Worm (Caenorhabditis elegans): ENCODE measurements around the gene B0303.11.

Gene B0303.11

DNA sequence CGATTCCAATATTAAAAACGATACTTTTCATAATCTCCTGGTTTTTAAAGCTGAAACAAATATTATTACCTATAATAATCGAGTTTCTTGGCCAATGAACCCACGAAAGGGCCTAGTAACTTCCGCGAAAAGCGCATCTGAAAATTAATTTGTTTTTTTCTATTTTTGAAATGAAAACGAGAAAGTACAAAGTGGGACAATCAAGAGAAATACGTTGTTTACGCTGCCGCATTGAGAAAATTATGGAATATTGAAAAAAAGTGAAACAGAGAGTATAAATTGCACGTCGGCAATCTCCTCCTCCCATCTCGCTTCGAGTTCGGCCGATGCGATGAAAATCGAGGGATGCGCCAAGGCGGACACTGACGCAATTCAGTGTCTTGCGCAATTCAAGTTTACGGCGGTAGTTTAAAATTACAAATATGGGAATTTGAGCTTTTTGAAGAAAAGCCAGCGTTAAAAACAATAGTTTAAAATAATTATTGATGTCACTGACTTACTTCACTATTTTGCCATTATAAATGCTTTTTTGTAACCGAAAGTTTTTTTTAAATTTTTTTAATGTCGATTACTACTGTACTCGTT lies 31.2 kb upstream of the B0303.11 start, which contains the start of gene pdhk-2:
pdhk-2 (minus strand) TSS at position 137 of the 585 bp plus-strand sequence.
- TF ChIP-seq klf-2 (GFP tag; conservative IDR thresholded peaks at IDR 0.05), result 0 out of 2 replicates have a peak, but pooled peaks have one; percentile 63
- peak; percentile 90 for TF ChIP-seq ztf-23 (GFP tag; IDR thresholded peaks at IDR 0.05)
- TF ChIP-seq ztf-29 (GFP tag; IDR thresholded peaks at IDR 0.05), result no peak
- 0 out of 2 replicates have a peak, but pooled peaks have one; percentile 5 for TF ChIP-seq ref-1 (GFP tag; conservative IDR thresholded peaks at IDR 0.05)
- TF ChIP-seq T22C8.4 (GFP tag; IDR thresholded peaks at IDR 0.05), result no peak
- peak; percentile 72 for TF ChIP-seq cog-1 (tag; optimal IDR thresholded peaks at IDR 0.05)
- TF ChIP-seq flt-1 (GFP tag; IDR thresholded peaks at IDR 0.05), result peak; percentile 81
- TF ChIP-seq med-1 (GFP tag; optimal IDR thresholded peaks at IDR 0.05; ENCODE audit: insufficient read depth), result no peak
- peak; percentile 69; the same call in 1 of the 2 replicates for TF ChIP-seq tab-1 (GFP tag; IDR thresholded peaks at IDR 0.05)

DNA sequence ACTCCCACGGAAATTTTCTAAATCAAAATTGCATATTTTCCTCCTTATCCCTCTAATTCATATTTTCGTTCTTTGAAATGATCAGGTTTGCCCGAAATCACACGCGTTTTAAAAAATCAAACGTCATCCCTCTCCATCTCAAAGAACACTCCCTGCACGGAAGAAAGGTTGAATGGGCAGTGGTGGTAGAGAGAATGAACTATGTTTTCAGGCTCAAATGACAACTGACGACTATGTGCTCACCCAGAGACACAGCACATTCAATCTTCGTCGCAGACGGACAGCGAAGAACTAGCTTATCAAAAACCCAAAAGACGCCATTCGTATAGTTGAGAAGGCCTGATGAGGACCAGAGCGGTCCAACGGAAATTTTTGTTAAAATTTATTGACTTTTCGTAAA lies 29.6 kb upstream of the B0303.11 start:
- no peak for TF ChIP-seq ztf-23 (GFP tag; IDR thresholded peaks at IDR 0.05)
- no peak for TF ChIP-seq ztf-29 (GFP tag; IDR thresholded peaks at IDR 0.05)
- TF ChIP-seq cog-1 (tag; optimal IDR thresholded peaks at IDR 0.05), result no peak
- no peak for TF ChIP-seq ref-1 (GFP tag; conservative IDR thresholded peaks at IDR 0.05)
- TF ChIP-seq klf-2 (GFP tag; conservative IDR thresholded peaks at IDR 0.05), result no peak
- TF ChIP-seq tab-1 (GFP tag; IDR thresholded peaks at IDR 0.05), result no peak
- no peak for TF ChIP-seq T22C8.4 (GFP tag; IDR thresholded peaks at IDR 0.05)
- no peak for TF ChIP-seq med-1 (GFP tag; optimal IDR thresholded peaks at IDR 0.05; ENCODE audit: insufficient read depth)
- TF ChIP-seq flt-1 (GFP tag; IDR thresholded peaks at IDR 0.05), result no peak

DNA sequence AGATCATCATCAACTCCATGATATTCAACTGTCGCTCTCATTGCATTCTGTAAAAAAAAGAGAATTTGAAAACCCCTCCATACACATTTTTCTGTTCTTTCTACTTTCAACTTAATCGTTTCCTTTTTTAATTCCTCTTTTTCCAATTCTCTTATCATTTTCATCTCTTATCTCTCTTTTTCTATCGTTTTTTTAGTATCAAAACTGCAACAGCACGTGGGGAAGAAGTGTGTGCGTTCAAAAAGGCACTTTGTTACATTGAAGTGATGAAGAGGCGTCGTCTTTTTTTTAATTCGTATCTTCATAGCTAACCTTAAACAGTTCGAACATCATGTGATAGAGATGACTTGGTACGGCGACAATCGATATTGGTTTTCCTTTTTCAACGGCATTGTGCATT lies 28.9 kb upstream of the B0303.11 start:
- TF ChIP-seq ztf-23 (GFP tag; IDR thresholded peaks at IDR 0.05) (no peak), ztf-29 (GFP tag; IDR thresholded peaks at IDR 0.05) (no peak), tab-1 (GFP tag; IDR thresholded peaks at IDR 0.05) (no peak), ref-1 (GFP tag; conservative IDR thresholded peaks at IDR 0.05) (no peak), klf-2 (GFP tag; conservative IDR thresholded peaks at IDR 0.05) (no peak), flt-1 (GFP tag; IDR thresholded peaks at IDR 0.05) (no peak)

- TF ChIP-seq ztf-23 (GFP tag; IDR thresholded peaks at IDR 0.05) (no peak), cog-1 (tag; optimal IDR thresholded peaks at IDR 0.05) (no peak), ref-1 (GFP tag; conservative IDR thresholded peaks at IDR 0.05) (no peak), ztf-29 (GFP tag; IDR thresholded peaks at IDR 0.05) (no peak), tab-1 (GFP tag; IDR thresholded peaks at IDR 0.05) (no peak), med-1 (GFP tag; optimal IDR thresholded peaks at IDR 0.05; ENCODE audit: insufficient read depth) (no peak), klf-2 (GFP tag; conservative IDR thresholded peaks at IDR 0.05) (no peak), T22C8.4 (GFP tag; IDR thresholded peaks at IDR 0.05) (no peak), flt-1 (GFP tag; IDR thresholded peaks at IDR 0.05) (no peak)
Measured at ce11 chrIII:8738289-8738688, 28.1 kb upstream of the B0303.11 start.

ce11 chrIII:8737391-8737790 lies 27.2 kb upstream of the B0303.11 start:
- TF ChIP-seq tab-1 (GFP tag; IDR thresholded peaks at IDR 0.05), result no peak
- TF ChIP-seq klf-2 (GFP tag; conservative IDR thresholded peaks at IDR 0.05), result no peak
- TF ChIP-seq cog-1 (tag; optimal IDR thresholded peaks at IDR 0.05), result no peak
- no peak for TF ChIP-seq ref-1 (GFP tag; conservative IDR thresholded peaks at IDR 0.05)
- TF ChIP-seq ztf-23 (GFP tag; IDR thresholded peaks at IDR 0.05), result no peak
- TF ChIP-seq T22C8.4 (GFP tag; IDR thresholded peaks at IDR 0.05), result no peak
- no peak for TF ChIP-seq ztf-29 (GFP tag; IDR thresholded peaks at IDR 0.05)
- no peak for TF ChIP-seq med-1 (GFP tag; optimal IDR thresholded peaks at IDR 0.05; ENCODE audit: insufficient read depth)
- TF ChIP-seq flt-1 (GFP tag; IDR thresholded peaks at IDR 0.05), result no peak

ce11 chrIII:8734327-8734885 lies 24.2 kb upstream of the B0303.11 start:
- TF ChIP-seq ref-1 (GFP tag; conservative IDR thresholded peaks at IDR 0.05) (no peak), flt-1 (GFP tag; IDR thresholded peaks at IDR 0.05) (peak; percentile 59)

- TF ChIP-seq ztf-29 (GFP tag; IDR thresholded peaks at IDR 0.05) (no peak), cog-1 (tag; optimal IDR thresholded peaks at IDR 0.05) (no peak), ref-1 (GFP tag; conservative IDR thresholded peaks at IDR 0.05) (no peak), T22C8.4 (GFP tag; IDR thresholded peaks at IDR 0.05) (no peak), klf-2 (GFP tag; conservative IDR thresholded peaks at IDR 0.05) (no peak), med-1 (GFP tag; optimal IDR thresholded peaks at IDR 0.05; ENCODE audit: insufficient read depth) (no peak), flt-1 (GFP tag; IDR thresholded peaks at IDR 0.05) (no peak), tab-1 (GFP tag; IDR thresholded peaks at IDR 0.05) (no peak), ztf-23 (GFP tag; IDR thresholded peaks at IDR 0.05) (no peak)
Measured at ce11 chrIII:8733667-8734066, 23.5 kb upstream of the B0303.11 start.

DNA sequence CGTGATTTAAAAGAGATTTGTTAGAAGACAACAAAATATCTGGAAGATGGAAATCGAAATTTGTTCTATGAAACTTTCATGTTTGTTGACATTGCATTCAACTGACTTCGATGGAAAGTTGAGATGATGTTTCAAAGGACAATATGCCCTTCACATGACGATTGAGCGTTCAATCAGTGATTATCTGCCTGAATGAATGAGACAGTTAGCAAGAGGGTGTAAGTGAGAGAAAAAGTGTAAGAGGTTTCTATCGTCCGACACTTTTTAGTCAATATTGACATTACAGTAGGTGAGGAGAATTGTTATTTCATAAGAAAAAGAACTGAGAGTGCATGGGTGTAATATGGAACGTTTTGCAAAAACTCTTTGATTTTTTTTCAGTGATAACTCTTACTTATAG lies 23.0 kb upstream of the B0303.11 start:
- TF ChIP-seq tab-1 (GFP tag; IDR thresholded peaks at IDR 0.05) (no peak), ztf-29 (GFP tag; IDR thresholded peaks at IDR 0.05) (no peak), flt-1 (GFP tag; IDR thresholded peaks at IDR 0.05) (no peak), cog-1 (tag; optimal IDR thresholded peaks at IDR 0.05) (no peak), med-1 (GFP tag; optimal IDR thresholded peaks at IDR 0.05; ENCODE audit: insufficient read depth) (no peak), klf-2 (GFP tag; conservative IDR thresholded peaks at IDR 0.05) (no peak), T22C8.4 (GFP tag; IDR thresholded peaks at IDR 0.05) (no peak), ref-1 (GFP tag; conservative IDR thresholded peaks at IDR 0.05) (no peak), ztf-23 (GFP tag; IDR thresholded peaks at IDR 0.05) (no peak)

ce11 chrIII:8731973-8732372 lies 21.8 kb upstream of the B0303.11 start:
- TF ChIP-seq tab-1 (GFP tag; IDR thresholded peaks at IDR 0.05), result no peak
- no peak for TF ChIP-seq ztf-23 (GFP tag; IDR thresholded peaks at IDR 0.05)
- TF ChIP-seq ref-1 (GFP tag; conservative IDR thresholded peaks at IDR 0.05), result no peak
- no peak for TF ChIP-seq cog-1 (tag; optimal IDR thresholded peaks at IDR 0.05)
- no peak for TF ChIP-seq ztf-29 (GFP tag; IDR thresholded peaks at IDR 0.05)
- TF ChIP-seq flt-1 (GFP tag; IDR thresholded peaks at IDR 0.05), result no peak
- TF ChIP-seq med-1 (GFP tag; optimal IDR thresholded peaks at IDR 0.05; ENCODE audit: insufficient read depth), result no peak
- no peak for TF ChIP-seq T22C8.4 (GFP tag; IDR thresholded peaks at IDR 0.05)
- TF ChIP-seq klf-2 (GFP tag; conservative IDR thresholded peaks at IDR 0.05), result no peak
